Fruit fly (Drosophila melanogaster): ENCODE data around the gene CG43335.

The CG43335 gene

dm6 chr3R:15664321-15665172 lies 29.3 kb downstream of the CG43335 start (continued):
- TF ChIP-seq CG9215 (GFP tag; IDR thresholded peaks at IDR 0.05) (no peak), lmd (GFP tag; IDR thresholded peaks at IDR 0.05) (no peak), sna (GFP tag; IDR thresholded peaks at IDR 0.05; ENCODE audit: partially characterized antibody) (no peak), dati (GFP tag; IDR thresholded peaks at IDR 0.05) (no peak), Mes4 (GFP tag; optimal IDR thresholded peaks at IDR 0.05) (no peak), grau (tag; optimal IDR thresholded peaks at IDR 0.05) (peak; percentile 23), CG14965 (GFP tag; optimal IDR thresholded peaks at IDR 0.05; ENCODE audit: borderline replicate concordance) (no peak), tin (GFP tag; optimal IDR thresholded peaks at IDR 0.05) (no peak), Nf-YB (GFP tag; optimal IDR thresholded peaks at IDR 0.05) (no peak), CG6765 (GFP tag; optimal IDR thresholded peaks at IDR 0.05) (no peak), CG1832 (GFP tag; optimal IDR thresholded peaks at IDR 0.05) (no peak), Trl (optimal IDR thresholded peaks at IDR 0.05) (peak; percentile 93 to 99), Trl (GFP tag; optimal IDR thresholded peaks at IDR 0.05) (no peak), gt (GFP tag; IDR thresholded peaks at IDR 0.05) (no peak), CG9932 (GFP tag; IDR thresholded peaks at IDR 0.05) (no peak), Stat92E (GFP tag; optimal IDR thresholded peaks at IDR 0.05) (no peak), H2.0 (GFP tag; IDR thresholded peaks at IDR 0.05) (no peak), CG33557 (GFP tag; optimal IDR thresholded peaks at IDR 0.05) (no peak), CG9437 (GFP tag; optimal IDR thresholded peaks at IDR 0.05) (peak; percentile 28), dysf (GFP tag; IDR thresholded peaks at IDR 0.05) (no peak), luna (GFP tag; optimal IDR thresholded peaks at IDR 0.05) (no peak), dpn (GFP tag; optimal IDR thresholded peaks at IDR 0.05) (no peak), CG7745 (tag; optimal IDR thresholded peaks at IDR 0.05) (no peak), peb (GFP tag; IDR thresholded peaks at IDR 0.05) (no peak), HLHmδ (GFP tag; optimal IDR thresholded peaks at IDR 0.05) (no peak), Poxn (GFP tag; IDR thresholded peaks at IDR 0.05) (no peak), yki (optimal IDR thresholded peaks at IDR 0.05) (peak; percentile 88), CG9609 (GFP tag; optimal IDR thresholded peaks at IDR 0.05) (no peak), HLH3B (GFP tag; IDR thresholded peaks at IDR 0.05) (no peak), CG6175 (GFP tag; IDR thresholded peaks at IDR 0.05) (no peak), jigr1 (GFP tag; IDR thresholded peaks at IDR 0.05) (no peak), fd96Cb (tag; optimal IDR thresholded peaks at IDR 0.05) (no peak), CG9817 (tag; optimal IDR thresholded peaks at IDR 0.05) (no peak), hbn (GFP tag; IDR thresholded peaks at IDR 0.05; ENCODE audit: partially characterized antibody) (no peak), CG2129 (GFP tag; IDR thresholded peaks at IDR 0.05; ENCODE audit: partially characterized antibody) (no peak), CG18011 (GFP tag; optimal IDR thresholded peaks at IDR 0.05) (no peak), Six4 (GFP tag; optimal IDR thresholded peaks at IDR 0.05) (no peak), zfh2 (GFP tag; optimal IDR thresholded peaks at IDR 0.05) (no peak), ems (GFP tag; optimal IDR thresholded peaks at IDR 0.05) (no peak), YL-1 (GFP tag; optimal IDR thresholded peaks at IDR 0.05) (no peak), NK7.1 (GFP tag; optimal IDR thresholded peaks at IDR 0.05) (no peak), D19B (GFP tag; optimal IDR thresholded peaks at IDR 0.05) (no peak), CG8281 (tag; optimal IDR thresholded peaks at IDR 0.05) (no peak), CkIIα-i1 (GFP tag; IDR thresholded peaks at IDR 0.05) (no peak), CG31365 (tag; optimal IDR thresholded peaks at IDR 0.05) (no peak), Lhr (GFP tag; optimal IDR thresholded peaks at IDR 0.05) (no peak), Aef1 (GFP tag; IDR thresholded peaks at IDR 0.05) (no peak), lilli (GFP tag; optimal IDR thresholded peaks at IDR 0.05) (no peak), tio (GFP tag; optimal IDR thresholded peaks at IDR 0.05) (no peak), phol (tag; optimal IDR thresholded peaks at IDR 0.05) (peak; percentile 33), CG11560 (tag; IDR thresholded peaks at IDR 0.05) (no peak)
